Fruit fly (Drosophila melanogaster) whole organism, embryonic: ENCODE data around the gene jhamt.
A peak's percentile ranks its signal among the peaks of the same experiment; 100 is the strongest.

Source experiments
- Atf-2 ChIP-seq: fragments of 200-800 bp; sonication (Bioruptor generic); optimal IDR thresholded peaks from 2 replicates; lab custom pipeline; 2016; ENCODE audit warnings: missing biosample characterization, missing genetic modification characterization
- Awh ChIP-seq: fragments of 200-800 bp; sonication (Bioruptor generic); IDR thresholded peaks from 2 replicates; pipeline ENCODE4, ENCODE4 v1.3.6; 2022; ENCODE audit warnings: missing biosample characterization, missing genetic modification characterization
- CG10366 ChIP-seq: fragments of 200-800 bp; sonication (Bioruptor generic); IDR thresholded peaks from 2 replicates; pipeline ENCODE4 v1.3.6; 2022; ENCODE audit warnings: missing biosample characterization, missing genetic modification characterization
- CG11456 ChIP-seq: fragments of 200-800 bp; sonication (Bioruptor generic); IDR thresholded peaks from 3 replicates; pipeline ENCODE4 v1.3.6; 2022; ENCODE audit warnings: missing biosample characterization, missing genetic modification characterization
- CG11696 ChIP-seq: fragments of 200-800 bp; sonication (Bioruptor generic); IDR thresholded peaks from 2 replicates; pipeline ENCODE4 v1.3.6; 2022; ENCODE audit warnings: missing biosample characterization, missing genetic modification characterization
- CG12155 ChIP-seq: fragments of 200-800 bp; sonication (Bioruptor generic); optimal IDR thresholded peaks from 3 replicates; lab custom pipeline; 2016; ENCODE audit warnings: missing biosample characterization, missing genetic modification characterization
- CG13775 ChIP-seq: fragments of 200-800 bp; sonication (Bioruptor generic); optimal IDR thresholded peaks from 3 replicates; lab custom pipeline; 2017; ENCODE audit warnings: missing biosample characterization, mild to moderate bottlenecking, missing genetic modification characterization
- CG14441 ChIP-seq: fragments of 200-800 bp; sonication (Bioruptor generic); IDR thresholded peaks from 2 replicates; pipeline ENCODE4 v1.3.6; 2022; ENCODE audit warnings: missing biosample characterization, missing genetic modification characterization
- CG1602 ChIP-seq: fragments of 200-800 bp; sonication (Bioruptor generic); optimal IDR thresholded peaks from 3 replicates; lab custom pipeline; 2016; ENCODE audit warnings: missing biosample characterization, missing genetic modification characterization
- CG17385 ChIP-seq: fragments of 200-800 bp; sonication (Bioruptor generic); optimal IDR thresholded peaks from 3 replicates; lab custom pipeline; 2018; ENCODE audit warnings: missing biosample characterization, mild to moderate bottlenecking, missing genetic modification characterization
- CG18599 ChIP-seq: fragments of 200-800 bp; sonication (Bioruptor generic); optimal IDR thresholded peaks from 3 replicates; lab custom pipeline; 2017; ENCODE audit warnings: missing biosample characterization, missing genetic modification characterization, mild to moderate bottlenecking, moderate library complexity, missing genetic modification reagents
- CG18619 ChIP-seq: fragments of 200-800 bp; sonication (Bioruptor generic); optimal IDR thresholded peaks from 3 replicates; lab custom pipeline; 2017; ENCODE audit warnings: missing biosample characterization, mild to moderate bottlenecking, missing genetic modification characterization
- CG31365 ChIP-seq: fragments of 200-800 bp; sonication (Bioruptor generic); optimal IDR thresholded peaks from 2 replicates; lab custom pipeline; 2018; ENCODE audit warnings: missing biosample characterization, mild to moderate bottlenecking, missing genetic modification characterization
- CG31388 ChIP-seq: fragments of 200-800 bp; sonication (Bioruptor generic); optimal IDR thresholded peaks from 2 replicates; lab custom pipeline; 2016; ENCODE audit warnings: missing biosample characterization, missing genetic modification characterization
- CG4424 ChIP-seq: fragments of 200-800 bp; sonication (Bioruptor generic); optimal IDR thresholded peaks from 3 replicates; lab custom pipeline; 2016; ENCODE audit warnings: missing biosample characterization, missing genetic modification characterization
- CG4730 ChIP-seq: fragments of 200-800 bp; sonication (Bioruptor generic); IDR thresholded peaks from 2 replicates; pipeline ENCODE4 v1.3.6; 2022; ENCODE audit warnings: missing biosample characterization, missing genetic modification characterization
- CG6175 ChIP-seq: fragments of 200-800 bp; sonication (Bioruptor generic); IDR thresholded peaks from 3 replicates; pipeline ENCODE4 v1.3.6; 2022; ENCODE audit warnings: missing biosample characterization, missing genetic modification characterization
- CG6854 ChIP-seq: fragments of 200-800 bp; sonication (Bioruptor generic); optimal IDR thresholded peaks from 3 replicates; lab custom pipeline; 2017; ENCODE audit warnings: missing biosample characterization, mild to moderate bottlenecking, missing genetic modification characterization
- CG9437 ChIP-seq: fragments of 200-800 bp; sonication (Bioruptor generic); optimal IDR thresholded peaks from 2 replicates; lab custom pipeline; 2018; ENCODE audit warnings: missing biosample characterization, mild to moderate bottlenecking, missing genetic modification characterization
- E2f2 ChIP-seq: fragments of 200-800 bp; sonication (Bioruptor generic); IDR thresholded peaks from 2 replicates; pipeline ENCODE4 v1.3.6; 2022; ENCODE audit warnings: missing biosample characterization, missing genetic modification characterization
- Fer2 ChIP-seq: fragments of 200-800 bp; sonication (Bioruptor generic); optimal IDR thresholded peaks from 2 replicates; lab custom pipeline; 2018; ENCODE audit warnings: missing biosample characterization, mild to moderate bottlenecking, missing genetic modification characterization, moderate library complexity
- Hmx ChIP-seq: fragments of 200-800 bp; sonication (Bioruptor generic); optimal IDR thresholded peaks from 2 replicates; lab custom pipeline; 2016; ENCODE audit warnings: missing biosample characterization, missing genetic modification characterization
- Mes4 ChIP-seq: fragments of 200-800 bp; sonication (Bioruptor generic); optimal IDR thresholded peaks from 2 replicates; lab custom pipeline; 2016; ENCODE audit warnings: missing biosample characterization, missing genetic modification characterization
- Opbp ChIP-seq: fragments of 200-800 bp; sonication (Bioruptor generic); IDR thresholded peaks from 3 replicates; pipeline ENCODE4 v1.3.6; 2022; ENCODE audit warnings: missing biosample characterization, missing genetic modification characterization; ENCODE audit not compliant: partially characterized antibody
- Sry-δ ChIP-seq: fragments of 200-800 bp; sonication (Bioruptor generic); optimal IDR thresholded peaks from 2 replicates; lab custom pipeline; 2016; ENCODE audit warnings: missing biosample characterization, missing genetic modification characterization
- Usf ChIP-seq: fragments of 200-800 bp; sonication (Bioruptor generic); optimal IDR thresholded peaks from 2 replicates; lab custom pipeline; 2017; ENCODE audit warnings: missing genotype, missing biosample characterization, missing genetic modification characterization
- abd-A ChIP-seq: fragments of 200-800 bp; sonication (Bioruptor generic); optimal IDR thresholded peaks from 3 replicates; lab custom pipeline; 2019; ENCODE audit warnings: missing biosample characterization, mild to moderate bottlenecking, missing genetic modification characterization, moderate library complexity
- ato ChIP-seq: fragments of 200-800 bp; sonication (Bioruptor generic); IDR thresholded peaks from 2 replicates; pipeline ENCODE4 v1.3.6; 2022; ENCODE audit warnings: missing biosample characterization, missing genetic modification characterization; ENCODE audit not compliant: partially characterized antibody
- cas ChIP-seq: fragments of 200-800 bp; sonication (Bioruptor generic); IDR thresholded peaks from 2 replicates; pipeline ENCODE4 v1.3.6; 2022; ENCODE audit warnings: missing biosample characterization, missing genetic modification characterization
- chm ChIP-seq: fragments of 200-800 bp; sonication (Bioruptor generic); IDR thresholded peaks from 2 replicates; pipeline ENCODE4 v1.3.6; 2022; ENCODE audit warnings: missing biosample characterization, missing genetic modification characterization
- corto ChIP-seq: fragments of 200-800 bp; sonication (Bioruptor generic); optimal IDR thresholded peaks from 2 replicates; lab custom pipeline; 2016; ENCODE audit warnings: missing biosample characterization, mild to moderate bottlenecking, missing genetic modification characterization, moderate library complexity
- en ChIP-seq: fragments of 200-800 bp; sonication (Bioruptor generic); optimal IDR thresholded peaks from 2 replicates; lab custom pipeline; 2016; ENCODE audit warnings: missing biosample characterization, missing genetic modification characterization
- exex ChIP-seq: fragments of 200-800 bp; sonication (Bioruptor generic); optimal IDR thresholded peaks from 4 replicates; lab custom pipeline; 2018; ENCODE audit warnings: missing biosample characterization, mild to moderate bottlenecking, missing genetic modification characterization, moderate library complexity
- gcm2 ChIP-seq: fragments of 200-800 bp; sonication (Bioruptor generic); optimal IDR thresholded peaks from 2 replicates; lab custom pipeline; 2016; ENCODE audit warnings: missing biosample characterization, missing genetic modification characterization
- hbn ChIP-seq: fragments of 200-800 bp; sonication (Bioruptor generic); IDR thresholded peaks from 2 replicates; pipeline ENCODE4 v1.3.6; 2022; ENCODE audit warnings: missing biosample characterization, missing genetic modification characterization; ENCODE audit not compliant: partially characterized antibody
- ind ChIP-seq: fragments of 200-800 bp; sonication (Bioruptor generic); optimal IDR thresholded peaks from 3 replicates; lab custom pipeline; 2016; ENCODE audit warnings: missing biosample characterization, missing genetic modification characterization
- insv ChIP-seq, 2 experiments: fragments of 200-800 bp; sonication (Bioruptor generic); optimal IDR thresholded peaks; 3 replicates each; lab custom pipeline; 2016 to 2018; ENCODE audit warnings: missing biosample characterization in 2 of 2, missing genetic modification characterization in 2 of 2
- lbe ChIP-seq: fragments of 200-800 bp; sonication (Bioruptor generic); optimal IDR thresholded peaks from 2 replicates; lab custom pipeline; 2016; ENCODE audit warnings: missing biosample characterization, mild to moderate bottlenecking, missing genetic modification characterization
- lola ChIP-seq, 3 experiments: fragments of >200 bp in 2 of 3; fragments of 200-800 bp in 1 of 3; sonication (Bioruptor generic) in 1 of 3; optimal IDR thresholded peaks; 2 replicates each; lab custom pipeline; 2017 to 2019; ENCODE audit warnings: missing biosample characterization in 3 of 3, missing genetic modification characterization in 3 of 3, mild to moderate bottlenecking in 1 of 3, moderate library complexity in 1 of 3
- nom ChIP-seq: fragments of 200-800 bp; sonication (Bioruptor generic); optimal IDR thresholded peaks from 2 replicates; lab custom pipeline; 2017; ENCODE audit warnings: missing biosample characterization, missing genetic modification characterization, mild to moderate bottlenecking, moderate library complexity, missing genetic modification reagents
- pzg ChIP-seq: fragments of 200-800 bp; sonication (Bioruptor generic); optimal IDR thresholded peaks from 3 replicates; lab custom pipeline; 2018; ENCODE audit warnings: missing biosample characterization, mild to moderate bottlenecking, missing genetic modification characterization, moderate library complexity
- schlank ChIP-seq: fragments of 200-800 bp; sonication (Bioruptor generic); optimal IDR thresholded peaks from 2 replicates; lab custom pipeline; 2018; ENCODE audit warnings: missing biosample characterization, mild to moderate bottlenecking, missing genetic modification characterization
- sens-2 ChIP-seq: fragments of 200-800 bp; sonication (Bioruptor generic); IDR thresholded peaks from 2 replicates; pipeline ENCODE4 v1.3.6; 2022; ENCODE audit warnings: missing biosample characterization, missing genetic modification characterization
- shn ChIP-seq: fragments of 200-800 bp; sonication (Bioruptor generic); optimal IDR thresholded peaks from 3 replicates; lab custom pipeline; 2016; ENCODE audit warnings: missing biosample characterization, missing genetic modification characterization
- slp2 ChIP-seq: fragments of 200-800 bp; sonication (Bioruptor generic); optimal IDR thresholded peaks from 2 replicates; lab custom pipeline; 2016; ENCODE audit warnings: missing biosample characterization, missing genetic modification characterization
- sob ChIP-seq: fragments of 200-800 bp; sonication (Bioruptor generic); IDR thresholded peaks from 2 replicates; pipeline ENCODE4 v1.3.6; 2022; ENCODE audit warnings: missing biosample characterization, missing genetic modification characterization
- sqz ChIP-seq: fragments of 200-800 bp; sonication (Bioruptor generic); optimal IDR thresholded peaks from 3 replicates; lab custom pipeline; 2018; ENCODE audit warnings: missing biosample characterization, mild to moderate bottlenecking, missing genetic modification characterization
- twi ChIP-seq: fragments of 200-800 bp; optimal IDR thresholded peaks from 2 replicates; lab custom pipeline; 2019; ENCODE audit warnings: missing biosample characterization, mild to moderate bottlenecking, missing genetic modification characterization, moderate library complexity
- yki ChIP-seq: fragments of >200 bp; optimal IDR thresholded peaks from 3 replicates; lab custom pipeline; 2018

Gene jhamt

DNA sequence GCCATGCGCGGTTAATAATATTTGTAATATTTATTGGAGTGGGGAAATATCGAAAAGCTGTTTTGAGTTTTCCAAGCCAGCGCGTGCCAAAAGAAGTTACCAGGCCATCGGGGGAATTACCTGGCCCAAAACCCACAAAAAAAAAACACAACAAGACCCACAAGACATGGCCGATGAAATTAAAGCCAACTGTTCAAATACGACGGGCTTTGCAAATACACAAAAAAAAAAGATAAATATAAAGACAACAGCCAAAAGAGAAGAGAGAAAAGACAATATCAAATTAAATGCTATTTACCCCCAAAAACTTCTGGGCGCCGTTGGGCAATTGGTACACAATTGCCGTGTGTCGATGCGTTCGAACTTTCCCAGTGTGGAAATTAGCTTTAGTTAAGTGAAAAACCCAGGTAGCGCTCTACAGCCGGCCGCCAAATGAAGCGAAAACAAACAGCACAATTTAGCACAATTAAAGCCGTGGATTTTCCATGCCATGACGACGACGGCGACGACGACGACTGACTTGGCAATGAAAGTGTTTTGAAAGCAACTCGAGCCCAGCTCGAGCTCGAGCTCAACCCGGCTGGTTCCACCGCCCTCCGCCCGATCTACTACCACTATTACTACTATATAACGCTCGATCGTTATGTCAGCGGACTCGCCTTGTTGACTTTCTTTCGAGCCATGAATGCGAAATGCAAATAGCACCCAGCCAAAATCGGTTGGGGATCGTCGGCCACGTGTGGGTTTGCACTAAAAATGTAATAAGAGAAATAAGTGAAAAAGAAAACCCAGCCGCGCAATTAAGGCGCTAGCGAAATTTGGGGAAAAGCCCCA is 47.7 kb upstream of the jhamt start (continued):
- TF ChIP-seq Sry-δ (no peak), E2f2 (GFP tag; lab: Robert Waterston, UW) (0 out of 2 replicates have a peak, but pooled peaks have one; percentile 19), en (GFP tag; lab: Kevin White, UChicago) (peak; percentile 34), CG9437 (GFP tag; lab: Kevin White, UChicago) (no peak), sens-2 (GFP tag; lab: Robert Waterston, UW) (no peak), cas (GFP tag; lab: Robert Waterston, UW) (no peak), CG31365 (tag; lab: Kevin White, UChicago) (no peak), CG11456 (no peak), sob (peak; percentile 38; the same call in 1 of the 2 replicates), CG12155 (GFP tag; lab: Kevin White, UChicago) (peak; percentile 25), CG1602 (GFP tag; lab: Kevin White, UChicago) (no peak), CG4424 (GFP tag; lab: Kevin White, UChicago) (no peak), pzg (GFP tag; lab: Kevin White, UChicago) (no peak), yki (lab: Kevin White, UChicago) (no peak), slp2 (GFP tag; lab: Kevin White, UChicago) (peak; percentile 24), CG18599 (GFP tag; lab: Kevin White, UChicago) (peak; percentile 58), shn (GFP tag; lab: Kevin White, UChicago) (no peak), ato (GFP tag; lab: Robert Waterston, UW) (no peak), CG11696 (peak; percentile 56; the same call in 1 of the 2 replicates), Fer2 (tag; lab: Kevin White, UChicago) (peak; percentile 12), sqz (GFP tag; lab: Kevin White, UChicago) (peak; percentile 53), abd-A (tag; lab: Kevin White, UChicago) (no peak), CG6175 (GFP tag; lab: Robert Waterston, UW) (no peak), gcm2 (no peak), twi (tag; lab: Kevin White, UChicago) (no peak), ind (no peak), insv (GFP tag; optimal IDR thresholded peaks at IDR 0.05; lab: Kevin White, UChicago) (peak in 1 of 2 experiments; percentile 40), exex (tag; lab: Kevin White, UChicago) (no peak), schlank (tag; lab: Kevin White, UChicago) (peak; percentile 23), Atf-2 (no peak), chm (GFP tag; lab: Robert Waterston, UW) (0 out of 2 replicates have a peak, but pooled peaks have one; percentile 38), Opbp (GFP tag; lab: Robert Waterston, UW) (no peak), lbe (GFP tag; lab: Kevin White, UChicago) (no peak), CG14441 (GFP tag; lab: Robert Waterston, UW) (peak; percentile 45; the same call in 1 of the 2 replicates), CG17385 (GFP tag; lab: Kevin White, UChicago) (peak; percentile 34), hbn (GFP tag; lab: Robert Waterston, UW) (no peak), CG31388 (GFP tag; lab: Kevin White, UChicago) (no peak), lola (GFP tag; optimal IDR thresholded peaks at IDR 0.05; lab: Kevin White, UChicago) (no peak), Usf (no peak), CG6854 (GFP tag; lab: Kevin White, UChicago) (no peak), CG18619 (GFP tag; lab: Kevin White, UChicago) (peak; percentile 40), Hmx (no peak), nom (GFP tag; lab: Kevin White, UChicago) (no peak), CG4730 (no peak), CG13775 (GFP tag; lab: Kevin White, UChicago) (no peak), CG10366 (GFP tag; lab: Robert Waterston, UW) (0 out of 2 replicates have a peak, but pooled peaks have one; percentile 10), corto (GFP tag; lab: Kevin White, UChicago) (no peak), Mes4 (GFP tag; lab: Kevin White, UChicago) (peak; percentile 9), Awh (GFP tag; lab: Robert Waterston, UW) (peak; percentile 77)
